Worm (Caenorhabditis elegans) whole organism, L2 larva: Measurements from ENCODE around the gene C33D9.8.

ENCODE experiments used
- C34F6.9 ChIP-seq: fragments of 150-350 bp; optimal IDR thresholded peaks from 2 replicates; lab custom pipeline; 2014; ENCODE audit warnings: missing biosample characterization, missing genetic modification characterization
- F13H6.1 ChIP-seq: sonication (generic microtip); optimal IDR thresholded peaks from 2 replicates; lab custom pipeline; 2016; ENCODE audit warnings: missing genetic modification characterization, missing compliant biosample characterization
- R02D3.7 ChIP-seq: fragments of 150-350 bp; optimal IDR thresholded peaks from 2 replicates; lab custom pipeline; 2014; ENCODE audit warnings: missing biosample characterization, missing genetic modification characterization
- Y55F3AM.14 ChIP-seq: fragments of 200-800 bp; sonication (Bioruptor generic); optimal IDR thresholded peaks from 2 replicates; lab custom pipeline; 2018; ENCODE audit warnings: mild to moderate bottlenecking, missing genetic modification characterization, missing compliant biosample characterization
- alr-1 ChIP-seq: fragments of 150-350 bp; optimal IDR thresholded peaks from 2 replicates; lab custom pipeline; 2014; ENCODE audit warnings: missing biosample characterization, missing genetic modification characterization
- aly-2 ChIP-seq: fragments of 150-350 bp; optimal IDR thresholded peaks from 2 replicates; lab custom pipeline; 2014; ENCODE audit warnings: missing biosample characterization, missing genetic modification characterization
- ama-1 ChIP-seq: fragments of 150-350 bp; optimal IDR thresholded peaks from 2 replicates; lab custom pipeline; 2018; ENCODE audit warnings: inconsistent platforms
- blmp-1 ChIP-seq: sonication (generic microtip); optimal IDR thresholded peaks from 2 replicates; lab custom pipeline; 2017; ENCODE audit warnings: missing genetic modification characterization, mild to moderate bottlenecking, missing compliant biosample characterization, antibody characterized with exemption, moderate library complexity; ENCODE audit not compliant: insufficient read depth
- ceh-16 ChIP-seq: fragments of 150-350 bp; optimal IDR thresholded peaks from 2 replicates; lab custom pipeline; 2014; ENCODE audit warnings: missing biosample characterization, missing genetic modification characterization
- ceh-82 ChIP-seq: fragments of 150-350 bp; optimal IDR thresholded peaks from 2 replicates; lab custom pipeline; 2014; ENCODE audit warnings: missing biosample characterization, missing genetic modification characterization
- crh-2 ChIP-seq: sonication (generic microtip); optimal IDR thresholded peaks from 2 replicates; lab custom pipeline; 2017; ENCODE audit warnings: missing biosample characterization, missing genetic modification characterization
- dmd-4 ChIP-seq: sonication (generic microtip); optimal IDR thresholded peaks from 2 replicates; lab custom pipeline; 2017; ENCODE audit warnings: missing biosample characterization, missing genetic modification characterization
- egl-27 ChIP-seq: sonication (generic microtip); optimal IDR thresholded peaks from 3 replicates; lab custom pipeline; 2017; ENCODE audit warnings: missing biosample characterization, missing genetic modification reagents, missing genetic modification characterization
- elt-1 ChIP-seq: fragments of 150-350 bp; optimal IDR thresholded peaks from 2 replicates; lab custom pipeline; 2014; ENCODE audit warnings: missing biosample characterization, missing genetic modification characterization
- elt-3 ChIP-seq: sonication (generic microtip); optimal IDR thresholded peaks from 2 replicates; lab custom pipeline; 2017; ENCODE audit warnings: missing biosample characterization, missing genetic modification characterization
- fos-1 ChIP-seq: fragments of 150-350 bp; optimal IDR thresholded peaks from 2 replicates; lab custom pipeline; 2014; ENCODE audit warnings: missing biosample characterization, missing genetic modification characterization
- gmeb-1 ChIP-seq: fragments of 150-350 bp; optimal IDR thresholded peaks from 2 replicates; lab custom pipeline; 2014; ENCODE audit warnings: missing biosample characterization, missing genetic modification characterization
- lin-11 ChIP-seq: fragments of 150-350 bp; sonication (generic microtip); optimal IDR thresholded peaks from 2 replicates; lab custom pipeline; 2014; ENCODE audit warnings: missing biosample characterization, missing genetic modification characterization, inconsistent platforms, mixed read lengths
- lin-13 ChIP-seq: fragments of 150-350 bp; optimal IDR thresholded peaks from 2 replicates; lab custom pipeline; 2014; ENCODE audit warnings: missing biosample characterization, missing genetic modification reagents, missing genetic modification characterization
- lin-39 ChIP-seq: fragments of 150-350 bp; optimal IDR thresholded peaks from 2 replicates; lab custom pipeline; 2014; ENCODE audit warnings: missing biosample characterization, missing genetic modification reagents, missing genetic modification characterization
- lsy-2 ChIP-seq, 2 experiments: fragments of 150-350 bp in 1 of 2; sonication (generic microtip) in 1 of 2; optimal IDR thresholded peaks; 2 replicates each; lab custom pipeline; 2014 to 2017; ENCODE audit warnings: missing biosample characterization in 2 of 2, missing genetic modification characterization in 2 of 2
- mab-5 ChIP-seq: fragments of 150-350 bp; optimal IDR thresholded peaks from 2 replicates; lab custom pipeline; 2014; ENCODE audit warnings: missing biosample characterization, missing genetic modification characterization
- mbf-1 ChIP-seq: sonication (generic microtip); optimal IDR thresholded peaks from 2 replicates; lab custom pipeline; 2017; ENCODE audit warnings: missing biosample characterization, missing genetic modification characterization
- mdl-1 ChIP-seq, 2 experiments: fragments of 150-350 bp in 1 of 2; sonication (generic microtip) in 1 of 2; optimal IDR thresholded peaks; 2 replicates each; lab custom pipeline; 2017; ENCODE audit warnings: missing biosample characterization in 2 of 2, missing genetic modification characterization in 2 of 2
- nhr-10 ChIP-seq: sonication (generic microtip); optimal IDR thresholded peaks from 2 replicates; lab custom pipeline; 2017; ENCODE audit warnings: missing biosample characterization, missing genetic modification characterization
- nhr-11 ChIP-seq: fragments of 150-350 bp; optimal IDR thresholded peaks from 2 replicates; lab custom pipeline; 2014; ENCODE audit warnings: missing biosample characterization, missing genetic modification characterization
- nhr-129 ChIP-seq: fragments of 150-350 bp; optimal IDR thresholded peaks from 2 replicates; lab custom pipeline; 2014; ENCODE audit warnings: missing biosample characterization, missing genetic modification characterization
- nhr-21 ChIP-seq: fragments of 150-350 bp; optimal IDR thresholded peaks from 2 replicates; lab custom pipeline; 2014; ENCODE audit warnings: missing biosample characterization, missing genetic modification characterization
- nhr-23 ChIP-seq: fragments of 150-350 bp; optimal IDR thresholded peaks from 2 replicates; lab custom pipeline; 2014; ENCODE audit warnings: missing biosample characterization, missing genetic modification reagents, missing genetic modification characterization
- nhr-237 ChIP-seq: fragments of 150-350 bp; optimal IDR thresholded peaks from 2 replicates; lab custom pipeline; 2014; ENCODE audit warnings: missing biosample characterization, missing genetic modification characterization
- nhr-6 ChIP-seq: fragments of 150-350 bp; optimal IDR thresholded peaks from 2 replicates; lab custom pipeline; 2014; ENCODE audit warnings: missing biosample characterization, missing genetic modification characterization
- nhr-77 ChIP-seq: fragments of 150-350 bp; optimal IDR thresholded peaks from 2 replicates; lab custom pipeline; 2014; ENCODE audit warnings: missing biosample characterization, missing genetic modification characterization
- peb-1 ChIP-seq: fragments of 150-350 bp; optimal IDR thresholded peaks from 2 replicates; lab custom pipeline; 2014; ENCODE audit warnings: missing biosample characterization, missing genetic modification characterization
- sem-4 ChIP-seq: fragments of 150-350 bp; optimal IDR thresholded peaks from 2 replicates; lab custom pipeline; 2014; ENCODE audit warnings: missing biosample characterization, missing genetic modification reagents, missing genetic modification characterization
- sma-9 ChIP-seq, 2 experiments: fragments of 150-350 bp in 1 of 2; sonication (generic microtip) in 1 of 2; optimal IDR thresholded peaks; 2 replicates each; lab custom pipeline; 2014 to 2016; ENCODE audit warnings: missing genetic modification characterization in 2 of 2, mild to moderate bottlenecking in 1 of 2, missing biosample characterization in 1 of 2, missing compliant biosample characterization in 1 of 2, missing genetic modification reagents in 1 of 2, moderate library complexity in 1 of 2
- snpc-4 ChIP-seq: fragments of 150-350 bp; optimal IDR thresholded peaks from 2 replicates; lab custom pipeline; 2014; ENCODE audit warnings: missing biosample characterization, missing genetic modification characterization
- unc-39 ChIP-seq: fragments of 150-350 bp; optimal IDR thresholded peaks from 2 replicates; lab custom pipeline; 2014; ENCODE audit warnings: missing biosample characterization, missing genetic modification characterization
- unc-55 ChIP-seq: fragments of 150-350 bp; sonication (generic microtip); optimal IDR thresholded peaks from 3 replicates; lab custom pipeline; 2014; ENCODE audit warnings: missing biosample characterization, missing genetic modification reagents, missing genetic modification characterization
- unc-62 ChIP-seq: fragments of 150-350 bp; optimal IDR thresholded peaks from 2 replicates; lab custom pipeline; 2014; ENCODE audit warnings: missing biosample characterization, missing genetic modification reagents, missing genetic modification characterization
- zag-1 ChIP-seq: fragments of 150-350 bp; optimal IDR thresholded peaks from 2 replicates; lab custom pipeline; 2014; ENCODE audit warnings: missing biosample characterization, missing genetic modification characterization
- ztf-1 ChIP-seq: fragments of 200-800 bp; sonication (Bioruptor generic); conservative IDR thresholded peaks from 2 replicates; pipeline ENCODE4 v1.3.6; 2022; ENCODE audit warnings: missing genetic modification characterization, missing compliant biosample characterization
- ztf-11 ChIP-seq: sonication (generic microtip); optimal IDR thresholded peaks from 2 replicates; lab custom pipeline; 2017; ENCODE audit warnings: missing biosample characterization, missing genetic modification characterization
- ztf-4 ChIP-seq: fragments of 150-350 bp; optimal IDR thresholded peaks from 2 replicates; lab custom pipeline; 2014; ENCODE audit warnings: missing biosample characterization, missing genetic modification characterization

Gene C33D9.8

DNA sequence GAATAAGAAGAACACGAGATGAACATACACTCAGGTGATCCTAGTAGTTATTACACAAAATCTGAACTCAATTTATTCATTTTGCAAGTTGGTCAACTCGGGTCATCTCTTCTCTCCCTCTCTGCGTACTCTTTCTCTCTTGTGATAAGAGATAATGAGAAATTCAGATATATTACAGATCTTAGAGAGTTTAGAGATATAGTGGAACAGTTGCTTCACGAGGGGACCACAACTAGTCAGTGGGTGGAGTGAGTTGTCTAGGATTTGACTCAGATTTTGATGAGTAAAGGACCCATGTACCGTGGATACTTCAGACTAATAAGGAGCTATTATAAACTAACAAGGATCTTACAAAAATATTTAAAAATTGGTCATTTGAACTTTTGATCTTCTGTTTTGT is 27.1 kb upstream of the C33D9.8 start, which contains the start of gene exc-5:
Gene exc-5, minus strand, starts transcription at position 57 of the 400 bp plus-strand sequence.
- TF ChIP-seq nhr-129 (tag; lab: Kevin White, UChicago) (peak; percentile 13), C34F6.9 (tag; lab: Kevin White, UChicago) (peak; percentile 8), sma-9 (GFP tag; optimal IDR thresholded peaks at IDR 0.05; lab: Kevin White, UChicago) (peak; percentile 28), sma-9 (tag; optimal IDR thresholded peaks at IDR 0.05; lab: Kevin White, UChicago) (no peak), F13H6.1 (tag; lab: Kevin White, UChicago) (peak; percentile 51), unc-39 (no peak)

ce11 chrIV:8807327-8807726 is 20.8 kb upstream of the C33D9.8 start:
- TF ChIP-seq ceh-16 (no peak), fos-1 (tag; lab: Kevin White, UChicago) (peak; percentile 78), sma-9 (GFP tag; optimal IDR thresholded peaks at IDR 0.05; lab: Kevin White, UChicago) (no peak), sma-9 (tag; optimal IDR thresholded peaks at IDR 0.05; lab: Kevin White, UChicago) (no peak)

DNA sequence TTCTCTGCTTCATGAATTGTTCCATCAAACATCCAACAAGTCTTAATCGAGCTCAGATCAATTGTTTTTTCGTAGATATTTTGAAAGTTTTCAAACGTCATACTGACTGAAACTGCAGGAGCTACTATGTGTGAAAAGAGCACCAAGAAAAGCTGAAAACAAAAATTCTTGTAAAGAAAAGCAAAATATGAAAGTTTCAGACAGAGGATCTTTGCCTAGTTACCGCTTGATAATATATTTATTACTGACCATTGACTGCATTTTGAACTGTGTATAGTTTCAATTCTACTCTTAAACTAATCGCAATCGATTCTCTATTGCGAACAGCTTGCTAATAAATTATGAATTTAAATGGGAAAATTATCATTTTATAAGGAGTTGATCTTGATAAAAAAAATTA is 11.7 kb upstream of the C33D9.8 start, which contains the start of gene clec-182:
Gene clec-182, minus strand, starts transcription at position 101 of the 400 bp plus-strand sequence.
- no peak for TF ChIP-seq unc-62 (GFP tag; lab: Kevin White, UChicago)
- TF ChIP-seq lin-13 (GFP tag; lab: Kevin White, UChicago): no peak
- no peak for TF ChIP-seq peb-1 (tag; lab: Kevin White, UChicago)
- no peak for TF ChIP-seq egl-27 (tag; lab: Kevin White, UChicago)
- TF ChIP-seq blmp-1 (tag; lab: Kevin White, UChicago): no peak
- no peak for TF ChIP-seq mbf-1
- TF ChIP-seq ztf-11 (tag; lab: Kevin White, UChicago): no peak
- no peak for TF ChIP-seq sem-4
- no peak for TF ChIP-seq nhr-11 (tag; lab: Kevin White, UChicago)
- TF ChIP-seq alr-1 (tag; lab: Kevin White, UChicago): no peak
- no peak for TF ChIP-seq fos-1 (tag; lab: Kevin White, UChicago)
- TF ChIP-seq nhr-237 (tag; lab: Kevin White, UChicago): no peak
- no peak for TF ChIP-seq lsy-2 (tag; optimal IDR thresholded peaks at IDR 0.05; lab: Kevin White, UChicago)
- TF ChIP-seq ama-1 (lab: Kevin White, UChicago): no peak
- no peak for TF ChIP-seq mdl-1 (tag; optimal IDR thresholded peaks at IDR 0.05; lab: Kevin White, UChicago)
- no peak for TF ChIP-seq nhr-129 (tag; lab: Kevin White, UChicago)
- TF ChIP-seq nhr-21 (tag; lab: Kevin White, UChicago): no peak
- TF ChIP-seq Y55F3AM.14 (GFP tag; lab: Kevin White, UChicago): no peak
- TF ChIP-seq ztf-4: no peak

- no peak for TF ChIP-seq elt-1
- TF ChIP-seq nhr-6: no peak
- TF ChIP-seq ztf-11 (tag; lab: Kevin White, UChicago): no peak
- no peak for TF ChIP-seq mab-5 (tag; lab: Kevin White, UChicago)
- no peak for TF ChIP-seq nhr-237 (tag; lab: Kevin White, UChicago)
- TF ChIP-seq lsy-2 (tag; optimal IDR thresholded peaks at IDR 0.05; lab: Kevin White, UChicago): no peak
- no peak for TF ChIP-seq crh-2
- TF ChIP-seq Y55F3AM.14 (GFP tag; lab: Kevin White, UChicago): no peak
- peak; percentile 36 for TF ChIP-seq sma-9 (GFP tag; optimal IDR thresholded peaks at IDR 0.05; lab: Kevin White, UChicago)
- TF ChIP-seq sma-9 (tag; optimal IDR thresholded peaks at IDR 0.05; lab: Kevin White, UChicago): no peak
- peak; percentile 9 for TF ChIP-seq fos-1 (tag; lab: Kevin White, UChicago)
- no peak for TF ChIP-seq lin-39
- no peak for TF ChIP-seq ztf-4
- peak in 1 of 2 experiments; percentile 31 for TF ChIP-seq mdl-1 (tag; optimal IDR thresholded peaks at IDR 0.05; lab: Kevin White, UChicago)
- no peak for TF ChIP-seq ztf-1 (GFP tag; lab: Robert Waterston, UW)
- peak; percentile 9 for TF ChIP-seq F13H6.1 (tag; lab: Kevin White, UChicago)
- TF ChIP-seq nhr-129 (tag; lab: Kevin White, UChicago): no peak
- no peak for TF ChIP-seq egl-27 (tag; lab: Kevin White, UChicago)
- no peak for TF ChIP-seq ceh-82 (tag; lab: Kevin White, UChicago)
- no peak for TF ChIP-seq snpc-4 (tag; lab: Kevin White, UChicago)
- TF ChIP-seq unc-55 (GFP tag; lab: Kevin White, UChicago): peak; percentile 52
- TF ChIP-seq alr-1 (tag; lab: Kevin White, UChicago): no peak
- TF ChIP-seq blmp-1 (tag; lab: Kevin White, UChicago): no peak
- TF ChIP-seq gmeb-1: no peak
- peak; percentile 58 for TF ChIP-seq zag-1 (tag; lab: Kevin White, UChicago)
- TF ChIP-seq R02D3.7 (tag; lab: Kevin White, UChicago): no peak
- no peak for TF ChIP-seq peb-1 (tag; lab: Kevin White, UChicago)
- no peak for TF ChIP-seq nhr-10 (tag; lab: Kevin White, UChicago)
- no peak for TF ChIP-seq ama-1 (lab: Kevin White, UChicago)
- no peak for TF ChIP-seq aly-2
- TF ChIP-seq C34F6.9 (tag; lab: Kevin White, UChicago): peak; percentile 60
- TF ChIP-seq nhr-11 (tag; lab: Kevin White, UChicago): no peak
- no peak for TF ChIP-seq lin-11 (tag; lab: Kevin White, UChicago)
- TF ChIP-seq nhr-77 (tag; lab: Kevin White, UChicago): no peak
- no peak for TF ChIP-seq lin-13 (GFP tag; lab: Kevin White, UChicago)
- TF ChIP-seq nhr-23 (tag; lab: Kevin White, UChicago): no peak
- TF ChIP-seq sem-4: no peak
- no peak for TF ChIP-seq ceh-16
- no peak for TF ChIP-seq unc-62 (GFP tag; lab: Kevin White, UChicago)
- TF ChIP-seq dmd-4: no peak
- no peak for TF ChIP-seq elt-3 (tag; lab: Kevin White, UChicago)
- TF ChIP-seq unc-39: no peak
Measured at ce11 chrIV:8796246-8796645, 9.7 kb upstream of the C33D9.8 start.
